Fruit fly (Drosophila melanogaster): ENCODE results near the gene CG2182.
A peak's percentile ranks its signal among the peaks of the same experiment; 100 is the strongest.

The CG2182 gene

DNA sequence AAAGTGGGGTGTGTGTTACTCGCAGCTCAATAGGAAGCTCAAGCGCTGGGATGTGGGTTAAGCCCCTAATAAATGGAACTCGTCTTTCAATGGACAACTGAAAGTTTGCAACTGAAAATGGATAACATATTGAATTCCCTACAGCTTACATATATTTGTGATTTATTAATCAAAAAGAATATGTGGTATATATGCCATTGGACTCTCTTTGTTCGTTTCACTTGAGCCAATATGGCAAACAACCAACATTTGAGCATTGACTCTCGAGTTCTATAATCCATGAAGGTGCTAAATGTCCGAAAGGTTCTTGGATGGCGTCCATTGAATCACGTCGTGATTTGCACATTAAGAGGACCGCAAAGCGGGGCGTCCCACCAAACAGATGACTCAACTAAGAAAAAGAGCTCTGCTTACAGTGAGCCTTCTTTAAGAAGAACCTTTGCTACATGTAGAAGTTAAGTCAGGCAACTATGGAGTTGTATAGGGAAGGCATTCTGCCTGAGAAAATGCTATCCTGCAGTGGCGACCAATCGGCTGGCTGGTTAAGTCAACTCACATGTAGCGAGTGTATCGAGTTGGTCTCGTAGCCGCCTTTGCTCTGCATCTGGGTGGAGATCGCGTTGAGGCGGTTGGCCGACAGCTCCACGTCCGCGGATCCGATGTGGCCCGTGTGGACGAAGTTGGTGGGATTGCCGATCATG, 41.6 kb downstream of the CG2182 start (continued):
- TF ChIP-seq CG3919 (GFP tag; optimal IDR thresholded peaks at IDR 0.05) (peak; percentile 57), fd59A (GFP tag; optimal IDR thresholded peaks at IDR 0.05) (no peak), CG9139 (GFP tag; optimal IDR thresholded peaks at IDR 0.05) (no peak), CG16779 (tag; optimal IDR thresholded peaks at IDR 0.05) (no peak), OdsH (GFP tag; optimal IDR thresholded peaks at IDR 0.05) (peak; percentile 49), fkh (GFP tag; optimal IDR thresholded peaks at IDR 0.05) (no peak), topi (GFP tag; optimal IDR thresholded peaks at IDR 0.05) (peak; percentile 50), acj6 (GFP tag; optimal IDR thresholded peaks at IDR 0.05) (peak; percentile 45), CG4318 (GFP tag; optimal IDR thresholded peaks at IDR 0.05) (no peak), CG3032 (tag; optimal IDR thresholded peaks at IDR 0.05) (peak; percentile 17), CG11294 (GFP tag; IDR thresholded peaks at IDR 0.05) (no peak), CG11762 (GFP tag; optimal IDR thresholded peaks at IDR 0.05; ENCODE audit: insufficient read depth) (no peak), CG8319 (GFP tag; optimal IDR thresholded peaks at IDR 0.05) (no peak), CG15336 (GFP tag; IDR thresholded peaks at IDR 0.05) (peak; percentile 57), salr (GFP tag; optimal IDR thresholded peaks at IDR 0.05) (no peak), Eip78C (GFP tag) (peak; percentile 76), Met (GFP tag; optimal IDR thresholded peaks at IDR 0.05) (peak; percentile 52), CG7368 (GFP tag; optimal IDR thresholded peaks at IDR 0.05) (no peak), CG8632 (GFP tag; optimal IDR thresholded peaks at IDR 0.05) (peak; percentile 23), esn (GFP tag; optimal IDR thresholded peaks at IDR 0.05) (peak; percentile 47), CG10631 (GFP tag; optimal IDR thresholded peaks at IDR 0.05) (no peak), eg (GFP tag; IDR thresholded peaks at IDR 0.05) (peak; percentile 55; the same call in 1 of the 3 replicates), Sox15 (GFP tag; optimal IDR thresholded peaks at IDR 0.05) (peak; percentile 15), fd85E (GFP tag; optimal IDR thresholded peaks at IDR 0.05) (no peak), Hr4 (GFP tag; optimal IDR thresholded peaks at IDR 0.05) (peak; percentile 64), CG6276 (GFP tag; optimal IDR thresholded peaks at IDR 0.05) (peak; percentile 34), dac (GFP tag; optimal IDR thresholded peaks at IDR 0.05) (peak; percentile 22), CG6808 (GFP tag; optimal IDR thresholded peaks at IDR 0.05) (no peak), Hr38 (GFP tag; optimal IDR thresholded peaks at IDR 0.05) (no peak), dsx (GFP tag; optimal IDR thresholded peaks at IDR 0.05; ENCODE audit: poor library complexity, severe bottlenecking) (peak; percentile 2), vri (GFP tag; optimal IDR thresholded peaks at IDR 0.05) (no peak), lz (GFP tag; optimal IDR thresholded peaks at IDR 0.05) (peak; percentile 40)

DNA sequence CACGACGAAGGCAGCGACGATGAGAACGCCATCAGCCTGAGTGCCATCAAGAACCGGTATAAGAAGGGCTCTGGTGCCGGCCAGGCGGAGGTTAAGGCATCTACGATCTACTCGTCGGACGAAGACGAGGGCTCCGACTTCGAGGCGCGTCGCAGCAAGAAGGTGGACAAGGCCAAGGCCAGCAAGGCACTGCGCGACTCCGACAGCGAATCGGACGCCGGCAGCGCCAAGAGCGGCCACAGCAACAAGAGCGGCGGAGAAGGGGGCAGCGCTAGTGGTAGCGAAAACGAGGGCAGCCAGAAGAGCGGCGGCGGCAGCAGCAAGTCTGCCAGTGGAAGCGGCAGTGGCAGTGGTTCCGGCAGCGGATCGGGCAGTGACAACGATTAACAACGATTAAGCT, 44.2 kb downstream of the CG2182 start:
- no peak for TF ChIP-seq CG6276 (GFP tag; optimal IDR thresholded peaks at IDR 0.05)
- no peak for TF ChIP-seq vri (GFP tag; optimal IDR thresholded peaks at IDR 0.05)
- no peak for TF ChIP-seq CG4318 (GFP tag; optimal IDR thresholded peaks at IDR 0.05)
- TF ChIP-seq Sox14 (GFP tag; optimal IDR thresholded peaks at IDR 0.05), result no peak
- TF ChIP-seq achi (GFP tag; optimal IDR thresholded peaks at IDR 0.05), result no peak
- no peak for TF ChIP-seq fkh (GFP tag; optimal IDR thresholded peaks at IDR 0.05)
- TF ChIP-seq CG7368 (GFP tag; optimal IDR thresholded peaks at IDR 0.05), result no peak
- TF ChIP-seq spab (GFP tag; optimal IDR thresholded peaks at IDR 0.05), result no peak
- TF ChIP-seq fd85E (GFP tag; optimal IDR thresholded peaks at IDR 0.05), result no peak
- no peak for TF ChIP-seq Hr4 (GFP tag; optimal IDR thresholded peaks at IDR 0.05)
- no peak for TF ChIP-seq CG8319 (GFP tag; optimal IDR thresholded peaks at IDR 0.05)
- no peak for TF ChIP-seq fd59A (GFP tag; optimal IDR thresholded peaks at IDR 0.05)
- no peak for TF ChIP-seq dac (GFP tag; optimal IDR thresholded peaks at IDR 0.05)
- no peak for TF ChIP-seq CG3919 (GFP tag; optimal IDR thresholded peaks at IDR 0.05)
- TF ChIP-seq CG10631 (GFP tag; optimal IDR thresholded peaks at IDR 0.05), result no peak
- no peak for TF ChIP-seq CG34406 (GFP tag; optimal IDR thresholded peaks at IDR 0.05)
- no peak for TF ChIP-seq CG8119 (GFP tag; IDR thresholded peaks at IDR 0.05)

DNA sequence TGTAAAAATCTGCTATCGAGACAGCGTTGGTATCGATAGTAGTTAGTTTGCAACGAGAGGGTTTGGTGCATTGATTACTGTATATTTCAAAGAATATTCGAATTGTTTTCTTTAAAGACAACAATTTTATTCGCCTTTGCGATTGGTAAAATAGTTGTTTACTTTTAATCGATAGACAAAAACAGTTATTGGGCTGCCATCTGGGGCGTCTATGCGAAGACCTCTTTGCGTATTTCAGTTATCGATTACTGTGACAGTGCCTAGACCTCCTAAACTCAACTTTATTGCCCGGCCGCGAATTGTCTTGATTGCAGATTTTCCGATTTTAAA, 46.6 kb downstream of the CG2182 start, which contains the start of gene Atu:
Gene Atu (plus strand): TSS at position 245 of the 330 bp plus-strand sequence.
- TF ChIP-seq CG7368 (GFP tag; optimal IDR thresholded peaks at IDR 0.05) (no peak), Sox14 (GFP tag; optimal IDR thresholded peaks at IDR 0.05) (peak; percentile 55), Eip75B (GFP tag; optimal IDR thresholded peaks at IDR 0.05) (peak; percentile 26), topi (GFP tag; optimal IDR thresholded peaks at IDR 0.05) (no peak), Blimp-1 (GFP tag; optimal IDR thresholded peaks at IDR 0.05) (no peak), CG9139 (GFP tag; optimal IDR thresholded peaks at IDR 0.05) (no peak), fd59A (GFP tag; optimal IDR thresholded peaks at IDR 0.05) (no peak), Eip78C (GFP tag) (no peak), Hr4 (GFP tag; optimal IDR thresholded peaks at IDR 0.05) (no peak), pdm3 (GFP tag; optimal IDR thresholded peaks at IDR 0.05) (no peak), dsx (GFP tag; optimal IDR thresholded peaks at IDR 0.05; ENCODE audit: poor library complexity, severe bottlenecking) (no peak), achi (GFP tag; optimal IDR thresholded peaks at IDR 0.05) (peak; percentile 11), CG3032 (tag; optimal IDR thresholded peaks at IDR 0.05) (no peak), CG1621 (tag; optimal IDR thresholded peaks at IDR 0.05) (no peak), vri (GFP tag; optimal IDR thresholded peaks at IDR 0.05) (no peak), CG10631 (GFP tag; optimal IDR thresholded peaks at IDR 0.05) (no peak), eg (GFP tag; IDR thresholded peaks at IDR 0.05) (no peak), CG3919 (GFP tag; optimal IDR thresholded peaks at IDR 0.05) (no peak), cyc (GFP tag; optimal IDR thresholded peaks at IDR 0.05) (peak; percentile 6), Eip93F (GFP tag; optimal IDR thresholded peaks at IDR 0.05) (no peak), fd85E (GFP tag; optimal IDR thresholded peaks at IDR 0.05) (no peak), CG32006 (GFP tag; optimal IDR thresholded peaks at IDR 0.05) (no peak), Ets96B (tag; optimal IDR thresholded peaks at IDR 0.05) (no peak)

Data from whole organism, prepupa.